Worm (Caenorhabditis elegans): ENCODE data around the gene spp-31.

ce11 chrIV:1408718-1409117 lies 2.4 kb downstream of the spp-31 start:
- TF ChIP-seq flt-1 (GFP tag; IDR thresholded peaks at IDR 0.05) (no peak), tab-1 (GFP tag; IDR thresholded peaks at IDR 0.05) (no peak), med-1 (GFP tag; optimal IDR thresholded peaks at IDR 0.05; ENCODE audit: insufficient read depth) (no peak), cog-1 (tag; optimal IDR thresholded peaks at IDR 0.05) (no peak), ref-1 (GFP tag; conservative IDR thresholded peaks at IDR 0.05) (no peak), T22C8.4 (GFP tag; IDR thresholded peaks at IDR 0.05) (no peak; the same call in 1 of the 2 replicates), ztf-29 (GFP tag; IDR thresholded peaks at IDR 0.05) (no peak)
